Worm (Caenorhabditis elegans): ENCODE results near the gene rpt-4.

rpt-4 gene

DNA sequence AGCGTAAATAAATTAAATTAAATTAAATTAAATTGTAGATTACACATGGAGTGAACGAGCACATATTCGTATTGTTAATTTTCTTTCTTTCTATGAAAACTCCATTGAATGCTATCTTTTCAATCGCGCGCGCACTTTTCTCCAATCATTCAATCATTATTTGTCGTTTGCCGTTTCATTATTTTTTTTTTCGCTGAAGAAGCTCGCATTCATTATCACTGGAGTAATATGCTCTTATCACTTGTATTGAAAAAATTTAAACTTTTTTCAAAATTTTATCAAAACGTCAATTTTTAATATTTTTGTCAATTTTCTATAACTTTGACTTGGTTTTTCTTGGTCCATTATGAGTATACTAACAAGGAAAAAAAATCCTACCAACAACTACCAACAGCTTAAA lies 19.5 kb upstream of the rpt-4 start:
- TF ChIP-seq nhr-80 (tag; optimal IDR thresholded peaks at IDR 0.05) (peak; percentile 61), F23B12.7 (tag; optimal IDR thresholded peaks at IDR 0.05; ENCODE audit: insufficient read depth) (no peak), xnd-1 (tag; optimal IDR thresholded peaks at IDR 0.05) (no peak), Y67H2A.10 (GFP tag; conservative IDR thresholded peaks at IDR 0.05) (no peak), sptf-2 (GFP tag; optimal IDR thresholded peaks at IDR 0.05) (no peak), lin-26 (GFP tag; IDR thresholded peaks at IDR 0.05) (no peak), T07F8.4 (tag; optimal IDR thresholded peaks at IDR 0.05) (no peak)

DNA sequence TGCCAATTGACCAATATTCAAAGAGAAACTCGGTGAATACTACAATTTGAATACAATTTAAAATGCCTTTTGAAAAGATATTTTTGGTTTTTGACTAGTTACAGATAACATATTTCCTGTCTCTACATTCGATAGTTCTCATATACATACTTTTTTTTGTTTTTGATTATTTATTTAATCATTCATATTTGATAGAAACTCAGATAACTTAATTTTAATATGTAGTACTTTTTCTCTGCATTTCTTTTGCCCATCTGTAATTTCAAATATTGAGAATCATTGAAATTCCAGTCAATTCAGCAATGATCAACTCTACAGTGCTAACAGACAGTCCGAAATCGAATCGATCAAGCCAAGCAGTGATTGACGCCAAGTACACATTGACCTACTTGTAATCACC lies 15.0 kb upstream of the rpt-4 start, which contains the start of gene C23H3.2:
Gene C23H3.2, plus strand, starts transcription at position 301 of the 400 bp plus-strand sequence.
- TF ChIP-seq dpl-1 (GFP tag; optimal IDR thresholded peaks at IDR 0.05) (no peak), akir-1 (GFP tag; optimal IDR thresholded peaks at IDR 0.05) (no peak), athp-1 (tag; optimal IDR thresholded peaks at IDR 0.05) (no peak), rcor-1 (GFP tag; IDR thresholded peaks at IDR 0.05) (no peak), T26A5.8 (tag; optimal IDR thresholded peaks at IDR 0.05) (no peak), bed-1 (GFP tag; IDR thresholded peaks at IDR 0.05) (no peak), hmg-1.2 (GFP tag; IDR thresholded peaks at IDR 0.05) (no peak), ceh-58 (GFP tag; IDR thresholded peaks at IDR 0.05) (no peak), him-1 (tag; optimal IDR thresholded peaks at IDR 0.05) (no peak), D2030.7 (GFP tag; IDR thresholded peaks at IDR 0.05) (no peak), ceh-100 (GFP tag; IDR thresholded peaks at IDR 0.05) (no peak), hmg-20 (GFP tag; IDR thresholded peaks at IDR 0.05) (no peak), xnd-1 (tag; optimal IDR thresholded peaks at IDR 0.05) (no peak)

DNA sequence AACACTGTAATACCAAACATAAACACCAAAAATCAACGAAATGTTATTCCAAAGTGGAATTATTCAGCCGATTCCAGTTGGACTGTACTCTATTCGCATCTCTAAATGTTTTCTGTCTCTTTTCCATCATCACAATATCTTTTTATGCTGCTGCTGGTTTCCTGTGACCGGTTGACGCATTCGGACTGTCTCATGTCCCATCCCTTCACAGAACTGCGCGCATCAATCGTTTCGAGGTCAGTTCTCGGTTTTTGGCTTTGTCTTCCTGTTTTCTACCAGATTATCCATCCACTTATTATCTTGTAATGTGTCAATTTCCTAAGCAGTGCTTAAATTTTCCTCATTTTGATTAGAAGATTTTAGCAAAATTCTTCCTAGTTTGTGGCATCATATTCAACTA lies 14.0 kb upstream of the rpt-4 start:
- TF ChIP-seq repo-1 (tag; optimal IDR thresholded peaks at IDR 0.05) (no peak), madf-6 (GFP tag; IDR thresholded peaks at IDR 0.05) (no peak), ceh-100 (GFP tag; IDR thresholded peaks at IDR 0.05) (no peak), bed-2 (GFP tag; IDR thresholded peaks at IDR 0.05) (no peak), ceh-58 (GFP tag; IDR thresholded peaks at IDR 0.05) (no peak), chd-7 (tag; optimal IDR thresholded peaks at IDR 0.05) (no peak), tlf-1 (GFP tag; optimal IDR thresholded peaks at IDR 0.05) (no peak), cebp-1 (GFP tag; IDR thresholded peaks at IDR 0.05) (no peak), cebp-1 (tag; optimal IDR thresholded peaks at IDR 0.05) (no peak), F49E8.2 (tag; optimal IDR thresholded peaks at IDR 0.05; ENCODE audit: insufficient read depth) (no peak), akir-1 (GFP tag; optimal IDR thresholded peaks at IDR 0.05) (no peak)

DNA sequence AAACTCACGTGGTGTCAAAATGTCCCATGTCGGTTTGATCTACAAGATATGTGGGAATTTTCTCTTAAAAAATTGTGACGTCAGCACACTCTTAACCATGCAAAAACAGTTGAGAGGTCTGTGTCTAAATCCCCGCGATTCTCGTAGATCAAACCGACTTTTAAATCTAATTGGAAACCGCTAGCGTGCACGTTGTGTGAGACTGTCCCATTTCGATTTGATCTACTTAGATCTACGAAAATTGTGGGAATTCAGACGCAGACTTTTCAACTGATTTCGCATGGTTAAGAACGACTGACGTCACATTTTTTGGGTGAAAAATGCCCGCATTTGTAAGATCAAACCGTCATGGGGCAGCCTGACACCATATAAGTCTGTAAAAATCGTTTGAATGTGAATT lies 11.9 kb upstream of the rpt-4 start:
- peak; percentile 10 for TF ChIP-seq efl-1 (GFP tag; optimal IDR thresholded peaks at IDR 0.05)
- no peak for TF ChIP-seq ccch-3 (GFP tag; optimal IDR thresholded peaks at IDR 0.05)
- no peak for TF ChIP-seq snpc-1.1 (tag; optimal IDR thresholded peaks at IDR 0.05; ENCODE audit: insufficient read depth)
- TF ChIP-seq nhr-90 (tag; optimal IDR thresholded peaks at IDR 0.05), result no peak
- no peak for TF ChIP-seq ZK185.1 (tag; optimal IDR thresholded peaks at IDR 0.05; ENCODE audit: poor library complexity, severe bottlenecking)
- TF ChIP-seq dpl-1 (GFP tag; optimal IDR thresholded peaks at IDR 0.05), result peak; percentile 16
- no peak for TF ChIP-seq akir-1 (GFP tag; optimal IDR thresholded peaks at IDR 0.05)
- TF ChIP-seq pbrm-1 (GFP tag; IDR thresholded peaks at IDR 0.05), result peak; percentile 55; the same call in 1 of the 2 replicates
- no peak for TF ChIP-seq ets-4 (GFP tag; optimal IDR thresholded peaks at IDR 0.05)
- TF ChIP-seq ztf-3 (GFP tag; optimal IDR thresholded peaks at IDR 0.05), result no peak
- TF ChIP-seq F10E7.11 (tag; optimal IDR thresholded peaks at IDR 0.05), result no peak
- no peak for TF ChIP-seq athp-1 (tag; optimal IDR thresholded peaks at IDR 0.05)
- TF ChIP-seq aptf-3 (GFP tag; IDR thresholded peaks at IDR 0.05), result no peak
- no peak for TF ChIP-seq Y56A3A.18 (GFP tag; IDR thresholded peaks at IDR 0.05)
- no peak for TF ChIP-seq gei-17 (GFP tag; optimal IDR thresholded peaks at IDR 0.05)
- no peak for TF ChIP-seq lin-40 (tag; optimal IDR thresholded peaks at IDR 0.05)
- TF ChIP-seq B0336.3 (GFP tag; IDR thresholded peaks at IDR 0.05), result peak; percentile 59; the same call in 1 of the 2 replicates
- TF ChIP-seq ceh-58 (GFP tag; IDR thresholded peaks at IDR 0.05), result no peak
- no peak for TF ChIP-seq B0035.1 (tag; optimal IDR thresholded peaks at IDR 0.05)
- no peak for TF ChIP-seq T07F8.4 (tag; optimal IDR thresholded peaks at IDR 0.05)
- TF ChIP-seq ztf-25 (GFP tag; IDR thresholded peaks at IDR 0.05), result no peak
- TF ChIP-seq hlh-26 (GFP tag; conservative IDR thresholded peaks at IDR 0.05), result no peak
- TF ChIP-seq zfh-2 (GFP tag; conservative IDR thresholded peaks at IDR 0.05), result no peak

All from whole organism, young adult.